Worm (Caenorhabditis elegans) whole organism, L4 larva: ENCODE data around the gene btbd-10.

Experiments used
- ama-1 ChIP-seq: fragments of 150-350 bp; optimal IDR thresholded peaks from 2 replicates; lab custom pipeline; 2014; ENCODE audit warnings: inconsistent platforms, mixed read lengths
- ceh-32 ChIP-seq: sonication (generic microtip); optimal IDR thresholded peaks from 2 replicates; lab custom pipeline; 2016; ENCODE audit warnings: mild to moderate bottlenecking, missing genetic modification characterization, missing compliant biosample characterization; ENCODE audit not compliant: poor library complexity
- egl-27 ChIP-seq: sonication (generic microtip); optimal IDR thresholded peaks from 3 replicates; lab custom pipeline; 2017; ENCODE audit warnings: missing biosample characterization, missing genetic modification reagents, missing genetic modification characterization

DNA sequence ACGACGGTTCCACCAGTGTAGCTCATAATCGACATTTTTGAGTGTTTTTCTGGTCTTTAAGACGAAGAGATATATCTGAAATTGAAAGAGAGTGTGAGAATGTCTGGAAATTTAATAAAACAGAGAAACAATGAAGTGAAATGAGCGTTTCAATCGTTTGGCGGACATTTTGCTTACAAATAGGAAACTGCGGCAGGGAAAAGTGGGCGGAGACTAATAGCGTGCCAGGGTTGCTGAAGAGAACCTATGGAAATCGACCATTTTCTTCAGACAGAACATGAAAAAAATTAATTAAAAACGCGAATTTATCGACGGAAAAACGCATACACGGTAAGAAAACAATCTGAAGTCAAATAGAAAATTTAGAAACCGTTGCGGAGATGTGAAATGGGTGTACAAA is 50.5 kb downstream of the btbd-10 start, which contains the start of gene pbs-3:
- peak; percentile 66 for TF ChIP-seq ama-1 (lab: Kevin White, UChicago)
- TF ChIP-seq egl-27 (tag; lab: Kevin White, UChicago) = no peak
- no peak for TF ChIP-seq ceh-32 (tag; lab: Kevin White, UChicago)
